Worm (Caenorhabditis elegans) whole organism, L2 larva: ENCODE data around the gene CD4.8.

ENCODE experiments used
- alr-1 ChIP-seq: fragments of 150-350 bp; optimal IDR thresholded peaks from 2 replicates; lab custom pipeline; 2014; ENCODE audit warnings: missing biosample characterization, missing genetic modification characterization
- aly-2 ChIP-seq: fragments of 150-350 bp; optimal IDR thresholded peaks from 2 replicates; lab custom pipeline; 2014; ENCODE audit warnings: missing biosample characterization, missing genetic modification characterization
- ama-1 ChIP-seq: fragments of 150-350 bp; optimal IDR thresholded peaks from 2 replicates; lab custom pipeline; 2018; ENCODE audit warnings: inconsistent platforms
- blmp-1 ChIP-seq: sonication (generic microtip); optimal IDR thresholded peaks from 2 replicates; lab custom pipeline; 2017; ENCODE audit warnings: missing genetic modification characterization, mild to moderate bottlenecking, missing compliant biosample characterization, antibody characterized with exemption, moderate library complexity; ENCODE audit not compliant: insufficient read depth
- ceh-82 ChIP-seq: fragments of 150-350 bp; optimal IDR thresholded peaks from 2 replicates; lab custom pipeline; 2014; ENCODE audit warnings: missing biosample characterization, missing genetic modification characterization
- fos-1 ChIP-seq: fragments of 150-350 bp; optimal IDR thresholded peaks from 2 replicates; lab custom pipeline; 2014; ENCODE audit warnings: missing biosample characterization, missing genetic modification characterization
- lsy-2 ChIP-seq, 2 experiments: fragments of 150-350 bp in 1 of 2; sonication (generic microtip) in 1 of 2; optimal IDR thresholded peaks; 2 replicates each; lab custom pipeline; 2014 to 2017; ENCODE audit warnings: missing biosample characterization in 2 of 2, missing genetic modification characterization in 2 of 2
- mab-5 ChIP-seq: fragments of 150-350 bp; optimal IDR thresholded peaks from 2 replicates; lab custom pipeline; 2014; ENCODE audit warnings: missing biosample characterization, missing genetic modification characterization
- nhr-10 ChIP-seq: sonication (generic microtip); optimal IDR thresholded peaks from 2 replicates; lab custom pipeline; 2017; ENCODE audit warnings: missing biosample characterization, missing genetic modification characterization
- nhr-77 ChIP-seq: fragments of 150-350 bp; optimal IDR thresholded peaks from 2 replicates; lab custom pipeline; 2014; ENCODE audit warnings: missing biosample characterization, missing genetic modification characterization
- sem-4 ChIP-seq: fragments of 150-350 bp; optimal IDR thresholded peaks from 2 replicates; lab custom pipeline; 2014; ENCODE audit warnings: missing biosample characterization, missing genetic modification reagents, missing genetic modification characterization
- snpc-4 ChIP-seq: fragments of 150-350 bp; optimal IDR thresholded peaks from 2 replicates; lab custom pipeline; 2014; ENCODE audit warnings: missing biosample characterization, missing genetic modification characterization
- unc-62 ChIP-seq: fragments of 150-350 bp; optimal IDR thresholded peaks from 2 replicates; lab custom pipeline; 2014; ENCODE audit warnings: missing biosample characterization, missing genetic modification reagents, missing genetic modification characterization
- zag-1 ChIP-seq: fragments of 150-350 bp; optimal IDR thresholded peaks from 2 replicates; lab custom pipeline; 2014; ENCODE audit warnings: missing biosample characterization, missing genetic modification characterization

- TF ChIP-seq nhr-77, result no peak
- TF ChIP-seq lsy-2 (tag; optimal IDR thresholded peaks at IDR 0.05; lab: Kevin White, UChicago), result no peak
- no peak for TF ChIP-seq blmp-1 (tag; lab: Kevin White, UChicago)
- no peak for TF ChIP-seq aly-2 (tag; lab: Kevin White, UChicago)
- TF ChIP-seq sem-4 (tag; lab: Kevin White, UChicago), result no peak
- TF ChIP-seq nhr-10 (tag; lab: Kevin White, UChicago), result no peak
- no peak for TF ChIP-seq ceh-82 (tag; lab: Kevin White, UChicago)
- no peak for TF ChIP-seq alr-1
- TF ChIP-seq snpc-4, result no peak
- no peak for TF ChIP-seq zag-1
- TF ChIP-seq fos-1 (tag; lab: Kevin White, UChicago), result no peak
- TF ChIP-seq unc-62 (GFP tag; lab: Kevin White, UChicago), result no peak
- TF ChIP-seq ama-1, result no peak
- TF ChIP-seq mab-5, result no peak
Observed at ce11 chrV:5581312-5581711, 19.9 kb downstream of the CD4.8 start, which contains the start of gene klc-2.
